Fruit fly (Drosophila melanogaster) whole organism, embryonic: ENCODE data around the gene Phs.

Experiments used
- ATbp ChIP-seq: fragments of 200-800 bp; sonication (Bioruptor generic); optimal IDR thresholded peaks from 2 replicates; lab custom pipeline; 2017; ENCODE audit warnings: missing biosample characterization, mild to moderate bottlenecking, missing genetic modification characterization, missing genetic modification reagents
- CG12071 ChIP-seq: fragments of 200-800 bp; sonication (Bioruptor generic); optimal IDR thresholded peaks from 3 replicates; lab custom pipeline; 2018; ENCODE audit warnings: missing biosample characterization, mild to moderate bottlenecking, missing genetic modification characterization
- CG12155 ChIP-seq: fragments of 200-800 bp; sonication (Bioruptor generic); optimal IDR thresholded peaks from 3 replicates; lab custom pipeline; 2016; ENCODE audit warnings: missing biosample characterization, missing genetic modification characterization
- CG12391 ChIP-seq: fragments of 200-800 bp; sonication (Bioruptor generic); optimal IDR thresholded peaks from 3 replicates; lab custom pipeline; 2018; ENCODE audit warnings: missing biosample characterization, mild to moderate bottlenecking, missing genetic modification characterization, moderate library complexity
- CG12659 ChIP-seq: fragments of 200-800 bp; sonication (Bioruptor generic); optimal IDR thresholded peaks from 3 replicates; lab custom pipeline; 2017; ENCODE audit warnings: mild to moderate bottlenecking, missing biosample characterization, missing genetic modification reagents, missing genetic modification characterization
- CG13894 ChIP-seq: fragments of 200-800 bp; sonication (Bioruptor generic); optimal IDR thresholded peaks from 3 replicates; lab custom pipeline; 2018; ENCODE audit warnings: missing biosample characterization, mild to moderate bottlenecking, missing genetic modification characterization, moderate library complexity
- CG15269 ChIP-seq: fragments of 200-800 bp; sonication (Bioruptor generic); optimal IDR thresholded peaks from 2 replicates; lab custom pipeline; 2018; ENCODE audit warnings: missing biosample characterization, mild to moderate bottlenecking, missing genetic modification characterization, moderate library complexity
- CG1529 ChIP-seq: fragments of 200-800 bp; sonication (Bioruptor generic); optimal IDR thresholded peaks from 3 replicates; lab custom pipeline; 2018; ENCODE audit warnings: missing biosample characterization, missing genetic modification characterization
- CG1647 ChIP-seq: fragments of 200-800 bp; sonication (Bioruptor generic); optimal IDR thresholded peaks from 3 replicates; lab custom pipeline; 2016; ENCODE audit warnings: missing biosample characterization, missing genetic modification characterization
- CG17385 ChIP-seq: fragments of 200-800 bp; sonication (Bioruptor generic); optimal IDR thresholded peaks from 3 replicates; lab custom pipeline; 2018; ENCODE audit warnings: missing biosample characterization, mild to moderate bottlenecking, missing genetic modification characterization
- CG18011 ChIP-seq: fragments of 200-800 bp; sonication (Bioruptor generic); optimal IDR thresholded peaks from 2 replicates; lab custom pipeline; 2017; ENCODE audit warnings: missing biosample characterization, missing genetic modification characterization, mild to moderate bottlenecking, moderate library complexity, missing genotype
- CG18599 ChIP-seq: fragments of 200-800 bp; sonication (Bioruptor generic); optimal IDR thresholded peaks from 3 replicates; lab custom pipeline; 2017; ENCODE audit warnings: missing biosample characterization, missing genetic modification characterization, mild to moderate bottlenecking, moderate library complexity, missing genetic modification reagents
- CG2120 ChIP-seq: fragments of 200-800 bp; sonication (Bioruptor generic); optimal IDR thresholded peaks from 3 replicates; lab custom pipeline; 2016; ENCODE audit warnings: missing biosample characterization, missing genetic modification characterization
- CG2678 ChIP-seq: fragments of 200-800 bp; sonication (Bioruptor generic); optimal IDR thresholded peaks from 3 replicates; lab custom pipeline; 2019; ENCODE audit warnings: missing biosample characterization, mild to moderate bottlenecking, missing genetic modification characterization, moderate library complexity
- CG2712 ChIP-seq: fragments of 200-800 bp; optimal IDR thresholded peaks from 3 replicates; lab custom pipeline; 2019; ENCODE audit warnings: missing biosample characterization, mild to moderate bottlenecking, missing genetic modification characterization, moderate library complexity
- CG34422 ChIP-seq: fragments of 200-800 bp; sonication (Bioruptor generic); IDR thresholded peaks from 3 replicates; pipeline ENCODE4 v1.3.6; 2022; ENCODE audit warnings: missing biosample characterization, missing genetic modification characterization
- CG3847 ChIP-seq: fragments of 200-800 bp; sonication (Bioruptor generic); IDR thresholded peaks from 2 replicates; pipeline ENCODE4 v1.3.6; 2022; ENCODE audit warnings: missing biosample characterization, missing genetic modification characterization
- CG7839 ChIP-seq: fragments of 200-800 bp; sonication (Bioruptor generic); optimal IDR thresholded peaks from 3 replicates; lab custom pipeline; 2018; ENCODE audit warnings: missing biosample characterization, mild to moderate bottlenecking, missing genetic modification characterization, moderate library complexity
- CG8765 ChIP-seq: fragments of 200-800 bp; sonication (Bioruptor generic); IDR thresholded peaks from 2 replicates; pipeline ENCODE4 v1.3.6; 2022; ENCODE audit warnings: missing biosample characterization, missing genetic modification characterization
- CG9932 ChIP-seq: fragments of 200-800 bp; sonication (Bioruptor generic); IDR thresholded peaks from 2 replicates; pipeline ENCODE4 v1.3.6; 2022; ENCODE audit warnings: missing biosample characterization, missing genetic modification characterization
- CoRest ChIP-seq: fragments of 200-800 bp; sonication (Bioruptor generic); optimal IDR thresholded peaks from 3 replicates; lab custom pipeline; 2018; ENCODE audit warnings: missing biosample characterization, mild to moderate bottlenecking, missing genetic modification characterization, moderate library complexity
- Dek ChIP-seq: fragments of 200-800 bp; sonication (Bioruptor generic); optimal IDR thresholded peaks from 3 replicates; lab custom pipeline; 2019; ENCODE audit warnings: missing biosample characterization, mild to moderate bottlenecking, missing genetic modification characterization, moderate library complexity
- Dll ChIP-seq: fragments of 200-800 bp; sonication (Bioruptor generic); IDR thresholded peaks from 4 replicates; pipeline ENCODE4 v1.3.6; 2022; ENCODE audit warnings: missing biosample characterization, missing genetic modification characterization; ENCODE audit not compliant: partially characterized antibody
- Doc2 ChIP-seq: fragments of 200-800 bp; sonication (Bioruptor generic); IDR thresholded peaks from 2 replicates; pipeline ENCODE4 v1.3.6; 2022; ENCODE audit warnings: missing biosample characterization, missing genetic modification characterization
- Dp ChIP-seq: fragments of 200-800 bp; sonication (Bioruptor generic); optimal IDR thresholded peaks from 2 replicates; lab custom pipeline; 2018; ENCODE audit warnings: missing biosample characterization, mild to moderate bottlenecking, missing genetic modification characterization, moderate library complexity
- H15 ChIP-seq: fragments of 200-800 bp; sonication (Bioruptor generic); IDR thresholded peaks from 3 replicates; pipeline ENCODE4 v1.3.6; 2022; ENCODE audit warnings: missing biosample characterization, missing genetic modification characterization
- HLHmδ ChIP-seq: fragments of 200-800 bp; sonication (Bioruptor generic); optimal IDR thresholded peaks from 2 replicates; lab custom pipeline; 2018; ENCODE audit warnings: missing biosample characterization, mild to moderate bottlenecking, missing genetic modification characterization, moderate library complexity
- HmgD ChIP-seq: fragments of 200-800 bp; sonication (Bioruptor generic); optimal IDR thresholded peaks from 3 replicates; lab custom pipeline; 2016; ENCODE audit warnings: missing biosample characterization, missing genetic modification characterization
- Lim3 ChIP-seq: fragments of 200-800 bp; sonication (Bioruptor generic); IDR thresholded peaks from 2 replicates; pipeline ENCODE4 v1.3.6; 2022; ENCODE audit warnings: missing biosample characterization, missing genetic modification characterization
- Med ChIP-seq: fragments of 200-800 bp; sonication (Bioruptor generic); peaks from one replicate; lab custom pipeline; 2016; ENCODE audit warnings: missing biosample characterization, missing genetic modification characterization, mild to moderate bottlenecking, inconsistent platforms, moderate library complexity
- NC2β ChIP-seq: fragments of 200-800 bp; sonication (Bioruptor generic); optimal IDR thresholded peaks from 2 replicates; lab custom pipeline; 2016; ENCODE audit warnings: missing biosample characterization, missing genetic modification characterization
- NFAT ChIP-seq: fragments of 200-800 bp; sonication (Bioruptor generic); IDR thresholded peaks from 2 replicates; pipeline ENCODE4 v1.3.6; 2022; ENCODE audit warnings: missing biosample characterization, missing genetic modification characterization
- Scr ChIP-seq: fragments of 200-800 bp; sonication (Bioruptor generic); IDR thresholded peaks from 2 replicates; pipeline ENCODE4 v1.3.6; 2022; ENCODE audit warnings: missing biosample characterization, missing genetic modification characterization; ENCODE audit not compliant: partially characterized antibody
- abd-A ChIP-seq: fragments of 200-800 bp; sonication (Bioruptor generic); optimal IDR thresholded peaks from 3 replicates; lab custom pipeline; 2019; ENCODE audit warnings: missing biosample characterization, mild to moderate bottlenecking, missing genetic modification characterization, moderate library complexity
- ase ChIP-seq: fragments of 200-800 bp; sonication (Bioruptor generic); IDR thresholded peaks from 3 replicates; pipeline ENCODE4 v1.3.6; 2022; ENCODE audit warnings: missing biosample characterization, missing genetic modification characterization
- bbx ChIP-seq: fragments of 200-800 bp; sonication (Bioruptor generic); IDR thresholded peaks from 2 replicates; pipeline ENCODE4 v1.3.6; 2022; ENCODE audit warnings: missing biosample characterization, missing genetic modification characterization; ENCODE audit not compliant: partially characterized antibody
- cwo ChIP-seq: fragments of 200-800 bp; sonication (Bioruptor generic); optimal IDR thresholded peaks from 3 replicates; lab custom pipeline; 2017; ENCODE audit warnings: missing biosample characterization, missing genetic modification characterization, mild to moderate bottlenecking, moderate library complexity, missing genetic modification reagents
- dan ChIP-seq: fragments of 200-800 bp; sonication (Bioruptor generic); IDR thresholded peaks from 2 replicates; pipeline ENCODE4 v1.3.6; 2022; ENCODE audit warnings: missing biosample characterization, missing genetic modification characterization
- eve ChIP-seq, 2 experiments: fragments of >200 bp; optimal IDR thresholded peaks; 2 replicates each; lab custom pipeline; 2017; ENCODE audit warnings: missing biosample characterization in 2 of 2, missing genetic modification characterization in 2 of 2
- exex ChIP-seq: fragments of 200-800 bp; sonication (Bioruptor generic); optimal IDR thresholded peaks from 4 replicates; lab custom pipeline; 2018; ENCODE audit warnings: missing biosample characterization, mild to moderate bottlenecking, missing genetic modification characterization, moderate library complexity
- fd3F ChIP-seq: fragments of 200-800 bp; sonication (Bioruptor generic); optimal IDR thresholded peaks from 2 replicates; lab custom pipeline; 2018; ENCODE audit warnings: missing biosample characterization, mild to moderate bottlenecking, missing genetic modification characterization, moderate library complexity
- gcm2 ChIP-seq: fragments of 200-800 bp; sonication (Bioruptor generic); optimal IDR thresholded peaks from 2 replicates; lab custom pipeline; 2016; ENCODE audit warnings: missing biosample characterization, missing genetic modification characterization
- nerfin-2 ChIP-seq: fragments of 200-800 bp; sonication (Bioruptor generic); IDR thresholded peaks from 2 replicates; pipeline ENCODE4 v1.3.6; 2022; ENCODE audit warnings: missing biosample characterization, missing genetic modification characterization; ENCODE audit not compliant: partially characterized antibody
- nom ChIP-seq: fragments of 200-800 bp; sonication (Bioruptor generic); optimal IDR thresholded peaks from 2 replicates; lab custom pipeline; 2017; ENCODE audit warnings: missing biosample characterization, missing genetic modification characterization, mild to moderate bottlenecking, moderate library complexity, missing genetic modification reagents
- pum ChIP-seq: fragments of 200-800 bp; sonication (Bioruptor generic); optimal IDR thresholded peaks from 2 replicates; lab custom pipeline; 2016; ENCODE audit warnings: missing biosample characterization, missing genetic modification characterization
- ro ChIP-seq: fragments of 200-800 bp; sonication (Bioruptor generic); IDR thresholded peaks from 2 replicates; pipeline ENCODE4 v1.3.6; 2022; ENCODE audit warnings: missing biosample characterization, missing genetic modification characterization
- sc ChIP-seq, 3 experiments: fragments of >200 bp in 2 of 3; fragments of 200-800 bp in 1 of 3; sonication (Bioruptor generic) in 1 of 3; optimal IDR thresholded peaks; 2 replicates in 2 of 3; 3 replicates in 1 of 3; lab custom pipeline; 2017; ENCODE audit warnings: mild to moderate bottlenecking in 1 of 3, missing biosample characterization in 1 of 3, missing genetic modification characterization in 1 of 3, missing genetic modification reagents in 1 of 3
- tll ChIP-seq, 2 experiments: fragments of 200-800 bp in 1 of 2; fragments of >200 bp in 1 of 2; sonication (Bioruptor generic) in 1 of 2; optimal IDR thresholded peaks; 2 replicates each; lab custom pipeline; 2017 to 2019; ENCODE audit warnings: missing biosample characterization in 2 of 2, missing genetic modification characterization in 2 of 2, mild to moderate bottlenecking in 1 of 2, moderate library complexity in 1 of 2
- wdn ChIP-seq: fragments of 200-800 bp; sonication (Bioruptor generic); IDR thresholded peaks from 2 replicates; pipeline ENCODE4 v1.3.6; 2022; ENCODE audit warnings: missing biosample characterization, missing genetic modification characterization
- yki ChIP-seq: fragments of >200 bp; optimal IDR thresholded peaks from 3 replicates; lab custom pipeline; 2018

Gene Phs

dm6 chr3L:15616490-15616889 is 3.2 kb upstream of the Phs start (continued):
- no peak for TF ChIP-seq CG12155 (GFP tag; lab: Kevin White, UChicago)
- no peak for TF ChIP-seq yki (lab: Kevin White, UChicago)
- TF ChIP-seq CoRest (tag; lab: Kevin White, UChicago): peak; percentile 46
- peak; percentile 30 for TF ChIP-seq CG12391 (tag; lab: Kevin White, UChicago)
- TF ChIP-seq H15 (GFP tag; lab: Robert Waterston, UW): no peak
- TF ChIP-seq CG12659: peak; percentile 17
- no peak for TF ChIP-seq HmgD
- TF ChIP-seq Dll (GFP tag; lab: Robert Waterston, UW): no peak
- no peak for TF ChIP-seq CG18599
- no peak for TF ChIP-seq Doc2
- peak; percentile 25 for TF ChIP-seq CG2712 (tag; lab: Kevin White, UChicago)
- no peak for TF ChIP-seq dan
- peak; percentile 44 for TF ChIP-seq CG7839 (tag; lab: Kevin White, UChicago)
- TF ChIP-seq cwo (GFP tag; lab: Kevin White, UChicago): peak; percentile 10
- peak; percentile 1 for TF ChIP-seq CG17385 (GFP tag; lab: Kevin White, UChicago)
- no peak for TF ChIP-seq CG34422 (GFP tag; lab: Robert Waterston, UW)
- TF ChIP-seq CG18011: no peak
- no peak for TF ChIP-seq nom (GFP tag; lab: Kevin White, UChicago)

DNA sequence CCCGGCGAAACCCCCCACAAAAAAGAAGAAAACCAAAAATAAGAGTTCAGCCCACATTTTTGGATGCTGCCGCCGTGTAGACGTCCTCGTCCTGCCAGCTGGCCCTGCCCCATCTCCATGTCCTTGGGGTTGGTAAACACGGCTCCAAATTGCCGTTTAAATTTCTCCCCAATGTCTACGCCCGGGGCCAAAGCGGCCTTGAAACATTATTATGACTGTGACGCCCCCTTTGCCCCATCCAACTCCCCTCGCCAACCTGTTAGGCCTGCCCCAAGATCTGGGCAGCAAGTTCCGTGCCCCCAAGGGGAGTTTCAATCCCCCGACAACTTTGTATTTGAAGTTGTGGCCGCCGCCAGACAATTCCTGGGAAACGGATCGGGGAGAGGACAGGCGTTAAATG is 2.8 kb upstream of the Phs start:
- TF ChIP-seq pum (GFP tag; lab: Kevin White, UChicago) (no peak), CG8765 (GFP tag; lab: Robert Waterston, UW) (no peak), CG2678 (tag; lab: Kevin White, UChicago) (no peak), CG2120 (no peak), Lim3 (no peak), exex (tag; lab: Kevin White, UChicago) (no peak), gcm2 (GFP tag; lab: Kevin White, UChicago) (no peak), CG1529 (GFP tag; lab: Kevin White, UChicago) (no peak), abd-A (tag; lab: Kevin White, UChicago) (peak; percentile 98), Dek (tag; lab: Kevin White, UChicago) (no peak), Med (GFP tag; lab: Kevin White, UChicago) (peak; percentile 81), eve (GFP tag; optimal IDR thresholded peaks at IDR 0.05; lab: Kevin White, UChicago) (no peak), CG13894 (tag; lab: Kevin White, UChicago) (peak; percentile 83), ase (GFP tag; lab: Robert Waterston, UW) (no peak), Dp (GFP tag; lab: Kevin White, UChicago) (no peak), CG15269 (tag; lab: Kevin White, UChicago) (no peak), ATbp (GFP tag; lab: Kevin White, UChicago) (no peak), bbx (GFP tag; lab: Robert Waterston, UW) (no peak), CG9932 (GFP tag; lab: Robert Waterston, UW) (0 out of 2 replicates have a peak, but pooled peaks have one; percentile 31), sc (optimal IDR thresholded peaks at IDR 0.05; lab: Kevin White, UChicago) (no peak), sc (GFP tag; optimal IDR thresholded peaks at IDR 0.05; lab: Kevin White, UChicago) (no peak), tll (GFP tag; optimal IDR thresholded peaks at IDR 0.05; lab: Kevin White, UChicago) (no peak), HLHmδ (GFP tag; lab: Kevin White, UChicago) (no peak), CG3847 (GFP tag; lab: Robert Waterston, UW) (no peak; the same call in 1 of the 2 replicates), ro (no peak), NC2β (GFP tag; lab: Kevin White, UChicago) (no peak), Scr (GFP tag; lab: Robert Waterston, UW) (no peak), CG1647 (GFP tag; lab: Kevin White, UChicago) (no peak), nerfin-2 (no peak), CG12071 (peak; percentile 10), NFAT (0 out of 2 replicates have a peak, but pooled peaks have one; percentile 23), wdn (0 out of 2 replicates have a peak, but pooled peaks have one; percentile 8), fd3F (GFP tag; lab: Kevin White, UChicago) (no peak)
